Worm (Caenorhabditis elegans): ENCODE data around the gene C34F6.11.

Gene C34F6.11

ce11 chrX:11160537-11160936, 43.2 kb downstream of the C34F6.11 start, which contains the start of gene C05C9.1:
C05C9.1 (plus strand) TSS chrX:11160837.
- TF ChIP-seq unc-55 (GFP tag; optimal IDR thresholded peaks at IDR 0.05): no peak
- no peak for TF ChIP-seq ceh-2 (tag; optimal IDR thresholded peaks at IDR 0.05)
- TF ChIP-seq npax-4 (tag; optimal IDR thresholded peaks at IDR 0.05): no peak
- TF ChIP-seq C38D4.7 (GFP tag; optimal IDR thresholded peaks at IDR 0.05): no peak
- TF ChIP-seq ets-4 (tag; optimal IDR thresholded peaks at IDR 0.05): no peak
- no peak for TF ChIP-seq ref-2 (tag; optimal IDR thresholded peaks at IDR 0.05)
- no peak for TF ChIP-seq ceh-31 (tag; optimal IDR thresholded peaks at IDR 0.05)
- no peak for TF ChIP-seq hlh-8 (tag; optimal IDR thresholded peaks at IDR 0.05)
- TF ChIP-seq pat-9 (tag; optimal IDR thresholded peaks at IDR 0.05): no peak
- no peak for TF ChIP-seq zip-5 (tag; optimal IDR thresholded peaks at IDR 0.05)
- no peak for TF ChIP-seq ahr-1 (tag; optimal IDR thresholded peaks at IDR 0.05)
- no peak for TF ChIP-seq fax-1 (tag; optimal IDR thresholded peaks at IDR 0.05)

DNA sequence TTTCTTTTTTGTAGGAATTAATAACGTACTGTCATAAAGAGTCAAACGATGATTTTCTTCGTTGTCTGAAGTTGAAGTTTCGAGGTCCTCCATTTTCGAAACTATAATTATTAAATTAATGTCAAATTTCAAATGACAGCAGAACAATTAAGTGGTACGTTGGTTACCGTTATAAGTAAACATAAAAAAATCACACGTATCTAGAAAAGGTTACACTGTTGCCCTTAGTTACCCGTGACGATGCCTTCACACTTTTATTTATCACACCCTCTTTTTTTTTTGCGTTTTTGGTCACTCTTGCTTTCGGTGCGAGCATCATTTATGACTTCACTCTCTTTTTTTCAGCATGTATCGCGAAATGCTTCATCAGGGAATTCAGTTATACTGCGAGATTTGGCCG, 51.0 kb downstream of the C34F6.11 start, which contains the start of the genes C05C9.3 and C05C9.2:
Gene C05C9.3 (minus strand): TSS at position 101 of the 400 bp plus-strand sequence.
Gene C05C9.2 (plus strand): TSS at position 346 of the 400 bp plus-strand sequence.
- no peak for TF ChIP-seq ceh-30 (tag; optimal IDR thresholded peaks at IDR 0.05)
- no peak for TF ChIP-seq gmeb-2 (tag; optimal IDR thresholded peaks at IDR 0.05)
- TF ChIP-seq ceh-6 (GFP tag; optimal IDR thresholded peaks at IDR 0.05): no peak
- no peak for TF ChIP-seq pax-1 (tag; optimal IDR thresholded peaks at IDR 0.05)
- TF ChIP-seq T23F11.4 (GFP tag; optimal IDR thresholded peaks at IDR 0.05): no peak
- TF ChIP-seq ceh-45 (GFP tag; IDR thresholded peaks at IDR 0.05): no peak

Measured in whole organism, late embryonic.